Fruit fly (Drosophila melanogaster): ENCODE data around the gene D19B.

The D19B gene

dm6 chr3L:6160514-6160913, 24.2 kb downstream of the D19B start, which contains the start of gene Cpr65Az:
TSS of gene Cpr65Az (plus strand) at chr3L:6160814.
- TF ChIP-seq Crg-1 (GFP tag; optimal IDR thresholded peaks at IDR 0.05) (no peak), Hr96 (GFP tag; optimal IDR thresholded peaks at IDR 0.05) (no peak), Mnt (GFP tag; optimal IDR thresholded peaks at IDR 0.05) (no peak), cnc (optimal IDR thresholded peaks at IDR 0.05) (no peak), tj (GFP tag; optimal IDR thresholded peaks at IDR 0.05) (no peak), CG11617 (GFP tag; optimal IDR thresholded peaks at IDR 0.05) (no peak), CG7045 (GFP tag; optimal IDR thresholded peaks at IDR 0.05) (no peak), CG7101 (tag; optimal IDR thresholded peaks at IDR 0.05) (no peak), ovo (GFP tag; optimal IDR thresholded peaks at IDR 0.05) (no peak), kay (GFP tag; ENCODE audit: borderline replicate concordance) (no peak)

dm6 chr3L:6159863-6160262, 24.9 kb downstream of the D19B start:
- TF ChIP-seq CG12768 (GFP tag; optimal IDR thresholded peaks at IDR 0.05) (no peak), CG7101 (tag; optimal IDR thresholded peaks at IDR 0.05) (no peak), Mnt (GFP tag; optimal IDR thresholded peaks at IDR 0.05) (no peak), ovo (GFP tag; optimal IDR thresholded peaks at IDR 0.05) (no peak), cic (GFP tag; optimal IDR thresholded peaks at IDR 0.05) (no peak), CG33017 (tag; optimal IDR thresholded peaks at IDR 0.05) (no peak), CG11617 (GFP tag; optimal IDR thresholded peaks at IDR 0.05) (no peak)

dm6 chr3L:6158530-6158929, 26.2 kb downstream of the D19B start, which contains the start of gene Cpr65Ay:
TSS of gene Cpr65Ay (minus strand) at chr3L:6158630.
- TF ChIP-seq CG7101 (tag; optimal IDR thresholded peaks at IDR 0.05) (no peak), pad (GFP tag; optimal IDR thresholded peaks at IDR 0.05) (no peak), CG11617 (GFP tag; optimal IDR thresholded peaks at IDR 0.05) (no peak), CG12768 (GFP tag; optimal IDR thresholded peaks at IDR 0.05) (no peak), toe (GFP tag; optimal IDR thresholded peaks at IDR 0.05) (no peak), Hr96 (GFP tag; optimal IDR thresholded peaks at IDR 0.05) (no peak), CG5204 (GFP tag; optimal IDR thresholded peaks at IDR 0.05) (no peak), Mnt (GFP tag; optimal IDR thresholded peaks at IDR 0.05) (no peak), CG33017 (tag; optimal IDR thresholded peaks at IDR 0.05) (no peak), cnc (optimal IDR thresholded peaks at IDR 0.05) (no peak), ovo (GFP tag; optimal IDR thresholded peaks at IDR 0.05) (no peak), tj (GFP tag; optimal IDR thresholded peaks at IDR 0.05) (no peak), cic (GFP tag; optimal IDR thresholded peaks at IDR 0.05) (no peak), bab1 (GFP tag; optimal IDR thresholded peaks at IDR 0.05) (no peak), kay (GFP tag; ENCODE audit: borderline replicate concordance) (no peak)

dm6 chr3L:6157327-6158032, 27.2 kb downstream of the D19B start, which contains the start of gene CG13297:
TSS of gene CG13297 (minus strand) at chr3L:6157377.
- TF ChIP-seq CG7045 (GFP tag; optimal IDR thresholded peaks at IDR 0.05) (no peak), cic (GFP tag; optimal IDR thresholded peaks at IDR 0.05) (no peak), CG33017 (tag; optimal IDR thresholded peaks at IDR 0.05) (no peak), CG5204 (GFP tag; optimal IDR thresholded peaks at IDR 0.05) (no peak), kay (GFP tag; ENCODE audit: borderline replicate concordance) (no peak), ovo (GFP tag; optimal IDR thresholded peaks at IDR 0.05) (no peak), Clk (GFP tag; optimal IDR thresholded peaks at IDR 0.05) (no peak), Hr96 (GFP tag; optimal IDR thresholded peaks at IDR 0.05) (no peak), cnc (optimal IDR thresholded peaks at IDR 0.05) (no peak), CG1620 (GFP tag; optimal IDR thresholded peaks at IDR 0.05) (no peak)

dm6 chr3L:6154951-6155394, 29.7 kb downstream of the D19B start:
- no peak for TF ChIP-seq bab1 (GFP tag; optimal IDR thresholded peaks at IDR 0.05)
- TF ChIP-seq Mnt (GFP tag; optimal IDR thresholded peaks at IDR 0.05), result no peak
- TF ChIP-seq toe (GFP tag; optimal IDR thresholded peaks at IDR 0.05), result no peak
- no peak for TF ChIP-seq cnc (optimal IDR thresholded peaks at IDR 0.05)
- TF ChIP-seq CG7101 (tag; optimal IDR thresholded peaks at IDR 0.05), result no peak
- TF ChIP-seq pad (GFP tag; optimal IDR thresholded peaks at IDR 0.05), result no peak
- TF ChIP-seq tj (GFP tag; optimal IDR thresholded peaks at IDR 0.05), result no peak
- no peak for TF ChIP-seq CG11617 (GFP tag; optimal IDR thresholded peaks at IDR 0.05)
- TF ChIP-seq CG12768 (GFP tag; optimal IDR thresholded peaks at IDR 0.05), result no peak
- no peak for TF ChIP-seq CG33017 (tag; optimal IDR thresholded peaks at IDR 0.05)
- no peak for TF ChIP-seq ovo (GFP tag; optimal IDR thresholded peaks at IDR 0.05)
- no peak for TF ChIP-seq kay (GFP tag; ENCODE audit: borderline replicate concordance)
- no peak for TF ChIP-seq Clk (GFP tag; optimal IDR thresholded peaks at IDR 0.05)
- TF ChIP-seq CG5204 (GFP tag; optimal IDR thresholded peaks at IDR 0.05), result no peak

dm6 chr3L:6152531-6152930, 32.2 kb downstream of the D19B start, which contains the start of gene Acp65Aa:
TSS of gene Acp65Aa (minus strand) at chr3L:6152745.
- no peak for TF ChIP-seq ovo (GFP tag; optimal IDR thresholded peaks at IDR 0.05)
- no peak for TF ChIP-seq cic (GFP tag; optimal IDR thresholded peaks at IDR 0.05)
- TF ChIP-seq bab1 (GFP tag; optimal IDR thresholded peaks at IDR 0.05), result no peak
- no peak for TF ChIP-seq CG7045 (GFP tag; optimal IDR thresholded peaks at IDR 0.05)
- TF ChIP-seq CG14711 (tag; optimal IDR thresholded peaks at IDR 0.05), result no peak
- TF ChIP-seq Crg-1 (GFP tag; optimal IDR thresholded peaks at IDR 0.05), result no peak
